4 worm cellular contexts compared by ENCODE assay signal in the genomic region with DNA sequence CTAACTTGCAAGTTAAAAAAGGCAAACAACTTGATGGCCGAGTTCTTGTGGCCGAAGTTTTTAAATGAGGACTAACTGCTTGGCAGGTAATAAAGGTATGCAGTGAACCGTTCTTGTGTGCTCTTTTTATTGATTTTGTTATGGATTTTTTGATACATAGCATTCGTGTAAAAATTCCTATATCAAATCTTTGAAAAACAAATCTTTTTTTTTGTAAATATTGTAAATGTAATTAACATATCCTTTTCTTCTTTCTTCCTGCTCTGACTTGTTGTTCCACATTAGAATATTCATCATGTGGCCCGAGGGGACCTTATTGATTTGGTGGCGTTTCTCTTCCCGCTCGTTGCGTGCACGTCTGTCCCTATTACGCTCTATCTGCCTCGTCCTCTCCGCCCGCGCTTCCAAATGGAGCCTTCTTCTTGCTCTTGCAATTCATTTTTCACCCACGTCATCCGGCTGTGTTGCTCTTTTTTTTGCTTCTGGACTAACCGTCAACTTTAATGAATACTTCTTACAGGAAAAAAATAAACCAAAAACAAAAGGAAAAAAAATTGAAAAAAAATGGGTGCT.
A peak's percentile ranks its signal among the peaks of the same experiment; 100 is the strongest.
TF ChIP-seq lines count a peak whose summit lies in the region.

A gene (plus strand): TSS at position 523 of the 573 bp plus-strand sequence.

TF ChIP-seq in whole organism, L2 larva, 48 proteins besides CTCF, POLR2A, EP300 and RAD21:
- TF ChIP-seq sma-9 (GFP tag; optimal IDR thresholded peaks at IDR 0.05; lab: Kevin White, UChicago): peak; percentile 14
- no peak for TF ChIP-seq sma-9 (tag; optimal IDR thresholded peaks at IDR 0.05; lab: Kevin White, UChicago)
- TF ChIP-seq nhr-77 (tag; optimal IDR thresholded peaks at IDR 0.05; lab: Kevin White, UChicago): no peak
- peak; percentile 51 for TF ChIP-seq C34F6.9 (tag; optimal IDR thresholded peaks at IDR 0.05; lab: Kevin White, UChicago)
- peak; percentile 2 for TF ChIP-seq lin-11 (tag; optimal IDR thresholded peaks at IDR 0.05; lab: Kevin White, UChicago)
- peak; percentile 21 for TF ChIP-seq sem-4 (tag; optimal IDR thresholded peaks at IDR 0.05; lab: Kevin White, UChicago)
- TF ChIP-seq ZK546.5 (tag; optimal IDR thresholded peaks at IDR 0.05; lab: Kevin White, UChicago): no peak
- peak in 1 of 2 experiments; percentile 13 for TF ChIP-seq lsy-2 (tag; optimal IDR thresholded peaks at IDR 0.05; lab: Kevin White, UChicago)

TF ChIP-seq in whole organism, L4 larva, 104 proteins besides CTCF, POLR2A, EP300 and RAD21 (continues in another document):
- TF ChIP-seq vab-7 (GFP tag; IDR thresholded peaks at IDR 0.05; lab: Robert Waterston, UW) (0 out of 2 replicates have a peak, but pooled peaks have one; percentile 7), pqm-1 (tag; optimal IDR thresholded peaks at IDR 0.05; lab: Kevin White, UChicago) (peak; percentile 3), F10B5.3 (tag; optimal IDR thresholded peaks at IDR 0.05; lab: Kevin White, UChicago) (no peak), sdz-12 (GFP tag; optimal IDR thresholded peaks at IDR 0.05; lab: Kevin White, UChicago) (no peak), ctbp-1 (GFP tag; IDR thresholded peaks at IDR 0.05; lab: Robert Waterston, UW) (0 out of 2 replicates have a peak, but pooled peaks have one; percentile 51), F26F4.8 (GFP tag; conservative IDR thresholded peaks at IDR 0.05; lab: Robert Waterston, UW) (no peak), daf-8 (GFP tag; IDR thresholded peaks at IDR 0.05; lab: Robert Waterston, UW) (no peak), D1046.2 (GFP tag; IDR thresholded peaks at IDR 0.05; lab: Robert Waterston, UW) (no peak), mes-2 (tag; optimal IDR thresholded peaks at IDR 0.05; lab: Kevin White, UChicago; ENCODE audit: poor library complexity, severe bottlenecking) (peak; percentile 67), nhr-111 (GFP tag; optimal IDR thresholded peaks at IDR 0.05; lab: Kevin White, UChicago) (no peak), egl-27 (tag; optimal IDR thresholded peaks at IDR 0.05; lab: Kevin White, UChicago) (no peak), lsy-2 (tag; optimal IDR thresholded peaks at IDR 0.05; lab: Kevin White, UChicago) (peak in 1 of 2 experiments; percentile 54), ztf-11 (tag; optimal IDR thresholded peaks at IDR 0.05; lab: Kevin White, UChicago) (no peak), hlh-30 (tag; optimal IDR thresholded peaks at IDR 0.05; lab: Kevin White, UChicago; ENCODE audit: insufficient read depth) (peak; percentile 37), ceh-44 (GFP tag; IDR thresholded peaks at IDR 0.05; lab: Robert Waterston, UW) (no peak), ceh-62 (tag; optimal IDR thresholded peaks at IDR 0.05; lab: Kevin White, UChicago) (no peak), mep-1 (tag; optimal IDR thresholded peaks at IDR 0.05; lab: Kevin White, UChicago) (no peak), aha-1 (tag; lab: Kevin White, UChicago) (peak; percentile 77), dmd-8 (GFP tag; IDR thresholded peaks at IDR 0.05; lab: Robert Waterston, UW) (no peak), mdl-1 (tag; optimal IDR thresholded peaks at IDR 0.05; lab: Kevin White, UChicago) (peak in 1 of 2 experiments; percentile 40), R02D3.7 (tag; optimal IDR thresholded peaks at IDR 0.05; lab: Kevin White, UChicago) (no peak), duxl-1 (tag; optimal IDR thresholded peaks at IDR 0.05; lab: Kevin White, UChicago; ENCODE audit: poor library complexity) (no peak), F37D6.2 (tag; optimal IDR thresholded peaks at IDR 0.05; lab: Kevin White, UChicago) (peak; percentile 9), hmg-1.1 (GFP tag; IDR thresholded peaks at IDR 0.05; lab: Robert Waterston, UW) (0 out of 2 replicates have a peak, but pooled peaks have one; percentile 44), nhr-76 (tag; optimal IDR thresholded peaks at IDR 0.05; lab: Kevin White, UChicago) (no peak)

TF ChIP-seq in whole organism, late embryonic, 69 proteins besides CTCF, POLR2A, EP300 and RAD21 (continues in another document):
- TF ChIP-seq elt-2 (tag; optimal IDR thresholded peaks at IDR 0.05; lab: Kevin White, UChicago) (no peak), unc-3 (GFP tag; conservative IDR thresholded peaks at IDR 0.05; lab: Robert Waterston, UW) (no peak), unc-3 (tag; optimal IDR thresholded peaks at IDR 0.05; lab: Kevin White, UChicago) (no peak), ttx-3 (tag; optimal IDR thresholded peaks at IDR 0.05; lab: Kevin White, UChicago) (no peak), syd-9 (tag; optimal IDR thresholded peaks at IDR 0.05; lab: Kevin White, UChicago) (no peak), Y22D7AL.16 (tag; optimal IDR thresholded peaks at IDR 0.05; lab: Kevin White, UChicago) (no peak), ref-2 (tag; optimal IDR thresholded peaks at IDR 0.05; lab: Kevin White, UChicago) (no peak), mec-3 (tag; optimal IDR thresholded peaks at IDR 0.05; lab: Kevin White, UChicago; ENCODE audit: borderline replicate concordance) (no peak), madf-2 (tag; optimal IDR thresholded peaks at IDR 0.05; lab: Kevin White, UChicago) (no peak), ceh-19 (GFP tag; optimal IDR thresholded peaks at IDR 0.05; lab: Kevin White, UChicago) (no peak), pqm-1 (tag; optimal IDR thresholded peaks at IDR 0.05; lab: Kevin White, UChicago) (no peak), gmeb-2 (tag; optimal IDR thresholded peaks at IDR 0.05; lab: Kevin White, UChicago) (no peak), C38D4.7 (GFP tag; optimal IDR thresholded peaks at IDR 0.05; lab: Kevin White, UChicago) (no peak), T23F11.4 (GFP tag; optimal IDR thresholded peaks at IDR 0.05; lab: Kevin White, UChicago) (no peak), ahr-1 (tag; optimal IDR thresholded peaks at IDR 0.05; lab: Kevin White, UChicago) (no peak), pros-1 (tag; optimal IDR thresholded peaks at IDR 0.05; lab: Kevin White, UChicago) (no peak), ets-4 (tag; optimal IDR thresholded peaks at IDR 0.05; lab: Kevin White, UChicago) (peak; percentile 18), sdc-2 (tag; optimal IDR thresholded peaks at IDR 0.05; lab: Kevin White, UChicago) (no peak), ceh-31 (tag; optimal IDR thresholded peaks at IDR 0.05; lab: Kevin White, UChicago) (peak; percentile 74), pha-2 (tag; optimal IDR thresholded peaks at IDR 0.05; lab: Kevin White, UChicago) (no peak), sox-4 (tag; optimal IDR thresholded peaks at IDR 0.05; lab: Kevin White, UChicago) (no peak), hlh-15 (tag; optimal IDR thresholded peaks at IDR 0.05; lab: Kevin White, UChicago) (no peak), dmd-4 (tag; optimal IDR thresholded peaks at IDR 0.05; lab: Kevin White, UChicago; ENCODE audit: borderline replicate concordance) (no peak), hlh-8 (tag; optimal IDR thresholded peaks at IDR 0.05; lab: Kevin White, UChicago) (no peak), ceh-22 (tag; optimal IDR thresholded peaks at IDR 0.05; lab: Kevin White, UChicago) (no peak), pax-1 (tag; optimal IDR thresholded peaks at IDR 0.05; lab: Kevin White, UChicago) (no peak), nhr-11 (tag; optimal IDR thresholded peaks at IDR 0.05; lab: Kevin White, UChicago) (no peak), C08G9.2 (tag; optimal IDR thresholded peaks at IDR 0.05; lab: Kevin White, UChicago) (no peak), lin-11 (tag; optimal IDR thresholded peaks at IDR 0.05; lab: Kevin White, UChicago) (no peak)

TF ChIP-seq in whole organism, mixed stage, embryonic, 35 proteins besides CTCF, POLR2A, EP300 and RAD21:
- TF ChIP-seq ces-1 (GFP tag; optimal IDR thresholded peaks at IDR 0.05; lab: Kevin White, UChicago) (peak; percentile 74), zip-8 (tag; optimal IDR thresholded peaks at IDR 0.05; lab: Kevin White, UChicago) (no peak)
TF ChIP-seq in whole organism, mixed stage, embryonic: peak in this region for 1.
